Worm (Caenorhabditis elegans) whole organism, mixed stage, embryonic: ENCODE data around the gene odr-3.

Experiments used
- blmp-1 ChIP-seq: fragments of 150-350 bp; optimal IDR thresholded peaks from 2 replicates; lab custom pipeline; 2014; ENCODE audit warnings: missing biosample characterization, missing genetic modification characterization
- elt-1 ChIP-seq: sonication (generic microtip); optimal IDR thresholded peaks from 2 replicates; lab custom pipeline; 2017; ENCODE audit warnings: missing genetic modification characterization, mild to moderate bottlenecking, missing compliant biosample characterization, antibody characterized with exemption, moderate library complexity, borderline replicate concordance; ENCODE audit not compliant: insufficient read depth
- flh-1 ChIP-seq: fragments of 200-800 bp; sonication (Bioruptor generic); optimal IDR thresholded peaks from 2 replicates; lab custom pipeline; 2018; ENCODE audit warnings: mild to moderate bottlenecking, missing genetic modification characterization, moderate library complexity, missing compliant biosample characterization
- lin-13 ChIP-seq: fragments of 150-350 bp; optimal IDR thresholded peaks from 2 replicates; lab custom pipeline; 2014; ENCODE audit warnings: missing biosample characterization, missing genetic modification characterization
- nhr-12 ChIP-seq: fragments of 150-350 bp; optimal IDR thresholded peaks from 2 replicates; lab custom pipeline; 2014; ENCODE audit warnings: missing biosample characterization, missing genetic modification characterization
- ztf-11 ChIP-seq: fragments of 150-350 bp; optimal IDR thresholded peaks from 2 replicates; lab custom pipeline; 2014; ENCODE audit warnings: missing biosample characterization, missing genetic modification characterization

DNA sequence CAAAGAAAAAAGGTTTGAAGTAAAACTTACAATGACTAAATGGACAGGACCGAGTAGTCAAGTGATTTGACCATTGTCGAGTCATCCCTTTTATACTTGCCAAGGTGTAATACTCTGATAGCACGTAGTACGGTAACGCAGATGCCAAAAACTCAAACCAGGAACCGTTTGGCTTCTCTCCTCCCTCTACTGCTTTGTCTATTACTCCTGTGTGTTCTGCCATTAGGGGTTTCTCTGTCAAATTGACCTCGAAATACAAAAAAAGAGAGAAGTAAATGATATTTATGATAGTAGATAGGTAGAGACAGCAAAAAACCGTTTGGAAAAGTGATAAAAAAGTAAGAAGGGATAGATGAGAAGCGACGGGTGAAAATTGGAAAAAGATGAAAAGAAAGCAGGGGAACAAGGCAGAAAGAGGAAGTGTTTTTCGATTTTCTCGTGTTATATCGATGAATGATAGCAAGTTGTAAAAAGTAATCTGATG, 47.2 kb downstream of the odr-3 start, which contains the start of the genes col-159 and col-160:
- no peak for TF ChIP-seq flh-1
- TF ChIP-seq blmp-1 (tag; lab: Kevin White, UChicago) = no peak
- no peak for TF ChIP-seq nhr-12 (tag; lab: Kevin White, UChicago)
- no peak for TF ChIP-seq lin-13 (tag; lab: Kevin White, UChicago)
- TF ChIP-seq elt-1 = no peak
- TF ChIP-seq ztf-11 (tag; lab: Kevin White, UChicago) = no peak
